Fruit fly (Drosophila melanogaster) S2 (cell line): ENCODE data around the gene CG43407.

Experiments used
- CG8478 ChIP-seq: fragments of >200 bp; optimal IDR thresholded peaks from 2 replicates; lab custom pipeline; 2018
- CTCF ChIP-seq, 2 experiments: fragments of >200 bp; optimal IDR thresholded peaks; 2 replicates each; lab custom pipeline; 2018

DNA sequence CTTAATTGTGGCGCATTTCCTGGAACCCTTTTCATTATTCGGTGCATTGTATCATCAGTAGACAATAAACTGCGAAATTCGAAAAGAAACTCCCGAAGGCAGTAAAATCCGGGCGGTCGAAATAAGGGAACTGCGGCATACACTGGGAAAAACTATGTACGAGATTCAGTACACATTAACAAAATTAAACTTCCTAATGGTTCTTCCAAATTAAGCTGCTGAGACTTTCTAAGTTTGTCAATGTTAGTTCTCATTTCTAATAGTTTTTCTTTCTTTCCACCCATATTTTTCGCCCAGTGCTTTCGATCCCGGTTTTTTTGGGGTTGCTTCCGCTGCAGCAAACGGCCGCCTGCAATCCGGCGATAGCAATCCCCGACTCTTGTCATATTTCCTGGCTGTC, 28.4 kb downstream of the CG43407 start:
- TF ChIP-seq CTCF (optimal IDR thresholded peaks at IDR 0.05; lab: Kevin White, UChicago): no peak
- TF ChIP-seq CG8478 (lab: Kevin White, UChicago): no peak
